Worm (Caenorhabditis elegans): ENCODE measurements around the gene F46B6.13.

Gene F46B6.13

ce11 chrV:9767941-9768340 lies 31.0 kb downstream of the F46B6.13 start:
- TF ChIP-seq F13H6.1 (tag; optimal IDR thresholded peaks at IDR 0.05) (no peak), pqm-1 (tag; optimal IDR thresholded peaks at IDR 0.05) (no peak), pha-2 (tag; optimal IDR thresholded peaks at IDR 0.05) (no peak)

ce11 chrV:9765622-9766021 lies 33.4 kb downstream of the F46B6.13 start:
- TF ChIP-seq ceh-31 (tag; optimal IDR thresholded peaks at IDR 0.05) (peak; percentile 15), ref-2 (tag; optimal IDR thresholded peaks at IDR 0.05) (no peak)

ce11 chrV:9764552-9764951 lies 34.4 kb downstream of the F46B6.13 start:
- TF ChIP-seq nfya-1 (tag; optimal IDR thresholded peaks at IDR 0.05) (no peak), sox-2 (GFP tag; IDR thresholded peaks at IDR 0.05) (no peak), hlh-30 (tag; optimal IDR thresholded peaks at IDR 0.05; ENCODE audit: insufficient read depth) (no peak), ceh-22 (tag; optimal IDR thresholded peaks at IDR 0.05) (no peak), T23F11.4 (GFP tag; optimal IDR thresholded peaks at IDR 0.05) (no peak)

ce11 chrV:9763759-9764158 lies 35.2 kb downstream of the F46B6.13 start:
- TF ChIP-seq tbx-7 (tag; optimal IDR thresholded peaks at IDR 0.05) (no peak), K02D7.2 (tag; optimal IDR thresholded peaks at IDR 0.05) (no peak), unc-55 (GFP tag; optimal IDR thresholded peaks at IDR 0.05) (no peak), dmd-4 (tag; optimal IDR thresholded peaks at IDR 0.05; ENCODE audit: borderline replicate concordance) (no peak), ceh-9 (tag; optimal IDR thresholded peaks at IDR 0.05) (no peak)

ce11 chrV:9758437-9758836 lies 40.5 kb downstream of the F46B6.13 start:
- TF ChIP-seq unc-86 (tag; optimal IDR thresholded peaks at IDR 0.05) (no peak), tbx-2 (tag; optimal IDR thresholded peaks at IDR 0.05) (no peak), K02D7.2 (tag; optimal IDR thresholded peaks at IDR 0.05) (no peak), ama-1 (optimal IDR thresholded peaks at IDR 0.05) (no peak), ceh-45 (GFP tag; IDR thresholded peaks at IDR 0.05) (no peak), ceh-22 (tag; optimal IDR thresholded peaks at IDR 0.05) (no peak)

ce11 chrV:9757884-9758283 lies 41.1 kb downstream of the F46B6.13 start, which contains the start of gene F58E6.11:
TSS of gene F58E6.11 (minus strand) at chrV:9757984.
- no peak for TF ChIP-seq rnt-1 (tag; optimal IDR thresholded peaks at IDR 0.05)
- TF ChIP-seq T23F11.4 (GFP tag; optimal IDR thresholded peaks at IDR 0.05): no peak
- TF ChIP-seq hlh-6 (tag; optimal IDR thresholded peaks at IDR 0.05): no peak
- no peak for TF ChIP-seq tbx-2 (tag; optimal IDR thresholded peaks at IDR 0.05)
- no peak for TF ChIP-seq ets-4 (tag; optimal IDR thresholded peaks at IDR 0.05)
- TF ChIP-seq dmd-4 (tag; optimal IDR thresholded peaks at IDR 0.05; ENCODE audit: borderline replicate concordance): no peak
- TF ChIP-seq nhr-11 (tag; optimal IDR thresholded peaks at IDR 0.05): no peak
- TF ChIP-seq ceh-18 (tag; optimal IDR thresholded peaks at IDR 0.05): no peak
- TF ChIP-seq pat-9 (tag; optimal IDR thresholded peaks at IDR 0.05): no peak
- no peak for TF ChIP-seq unc-3 (GFP tag; conservative IDR thresholded peaks at IDR 0.05)
- TF ChIP-seq unc-3 (tag; optimal IDR thresholded peaks at IDR 0.05): no peak
- TF ChIP-seq npax-4 (tag; optimal IDR thresholded peaks at IDR 0.05): no peak
- no peak for TF ChIP-seq hlh-13 (GFP tag; optimal IDR thresholded peaks at IDR 0.05)
- TF ChIP-seq ama-1 (optimal IDR thresholded peaks at IDR 0.05): no peak
- TF ChIP-seq ceh-19 (GFP tag; optimal IDR thresholded peaks at IDR 0.05): no peak
- no peak for TF ChIP-seq dve-1 (tag; optimal IDR thresholded peaks at IDR 0.05)

- TF ChIP-seq elt-2 (tag; optimal IDR thresholded peaks at IDR 0.05): peak; percentile 48
- TF ChIP-seq ztf-16 (tag; optimal IDR thresholded peaks at IDR 0.05): no peak
- TF ChIP-seq K09A11.1 (tag; optimal IDR thresholded peaks at IDR 0.05; ENCODE audit: insufficient read depth): no peak
- TF ChIP-seq hlh-30 (tag; optimal IDR thresholded peaks at IDR 0.05; ENCODE audit: insufficient read depth): no peak
- no peak for TF ChIP-seq fkh-6 (tag; optimal IDR thresholded peaks at IDR 0.05)
Measured at ce11 chrV:9756242-9756641, 42.7 kb downstream of the F46B6.13 start, which contains the start of gene hrg-3. TSS of gene hrg-3 (plus strand) at chrV:9756468.

Measured in whole organism, late embryonic.